Worm (Caenorhabditis elegans): ENCODE data around the gene srh-136.

DNA sequence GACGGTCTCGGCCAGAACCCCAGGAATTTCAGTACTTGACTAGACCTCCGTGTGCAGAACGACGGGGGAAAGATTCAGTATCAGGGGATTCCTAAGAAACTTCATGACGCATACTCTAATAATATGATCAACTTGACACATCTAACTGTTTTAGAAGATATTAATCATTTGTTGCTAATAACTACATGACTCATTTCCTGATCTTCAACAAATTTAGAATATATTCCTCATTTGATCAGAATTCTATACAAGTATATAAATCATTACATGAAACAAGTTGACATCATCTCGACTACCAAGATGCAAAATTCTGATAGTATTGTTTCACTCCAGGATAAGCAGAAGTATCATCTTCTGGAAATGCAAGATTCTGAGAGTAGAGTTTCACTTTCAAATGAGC is 37.8 kb upstream of the srh-136 start, which contains the start of gene Y32B12B.8:
- no peak for TF ChIP-seq nhr-77 (tag; optimal IDR thresholded peaks at IDR 0.05)
- no peak for TF ChIP-seq F37D6.2 (tag; optimal IDR thresholded peaks at IDR 0.05)
- TF ChIP-seq ceh-20 (GFP tag; IDR thresholded peaks at IDR 0.05), result no peak

Data from whole organism, L4 larva.